Worm (Caenorhabditis elegans) whole organism, young adult: ENCODE data around the gene pfd-5.

Experiments used
- F33H1.4 ChIP-seq: fragments of 200-800 bp; sonication (Bioruptor generic); IDR thresholded peaks from 2 replicates; pipeline ENCODE4 v1.3.6; 2022; ENCODE audit warnings: missing genetic modification reagents, missing genetic modification characterization, missing compliant biosample characterization
- F55B11.4 ChIP-seq: sonication (generic microtip); optimal IDR thresholded peaks from 2 replicates; lab custom pipeline; 2016; ENCODE audit warnings: missing compliant biosample characterization, missing genetic modification characterization, borderline replicate concordance; ENCODE audit not compliant: insufficient read depth
- K12H6.12 ChIP-seq: fragments of 200-800 bp; sonication (Bioruptor generic); optimal IDR thresholded peaks from 2 replicates; lab custom pipeline; 2018; ENCODE audit warnings: mild to moderate bottlenecking, missing genetic modification characterization, missing compliant biosample characterization
- T26A5.8 ChIP-seq: sonication (generic microtip); optimal IDR thresholded peaks from 2 replicates; lab custom pipeline; 2016; ENCODE audit warnings: missing genetic modification characterization, missing compliant biosample characterization

DNA sequence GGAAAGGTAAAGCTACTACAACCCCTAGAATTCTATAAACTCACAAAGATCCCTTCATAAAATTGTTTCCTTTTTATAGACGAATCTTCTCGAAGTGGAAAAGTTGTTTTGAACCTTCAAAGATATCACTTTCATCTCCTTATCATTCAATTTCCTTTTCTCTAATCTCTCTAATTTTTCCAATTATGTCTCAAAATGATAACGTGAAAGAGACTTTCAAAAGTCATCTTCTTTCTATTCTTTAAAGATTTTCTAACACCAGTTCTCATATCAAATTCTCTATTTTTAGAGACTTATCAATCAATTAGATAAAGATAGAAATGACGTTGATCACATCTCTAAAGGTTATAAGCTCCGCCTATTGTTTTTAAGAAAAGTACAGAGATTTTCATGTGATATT is 783 bp upstream of the pfd-5 start:
- TF ChIP-seq T26A5.8 (tag; lab: Kevin White, UChicago) (no peak), K12H6.12 (tag; lab: Kevin White, UChicago) (no peak), F33H1.4 (no peak), F55B11.4 (tag; lab: Kevin White, UChicago) (no peak)
